Fruit fly (Drosophila melanogaster): ENCODE measurements around the gene CG9727.

The CG9727 gene

dm6 chr3R:6405674-6406565 lies 50.6 kb downstream of the CG9727 start, which contains the start of gene Dmtn (continued):
- no peak for TF ChIP-seq CG13287 (GFP tag; IDR thresholded peaks at IDR 0.05; ENCODE audit: partially characterized antibody)
- no peak for TF ChIP-seq tup (GFP tag; optimal IDR thresholded peaks at IDR 0.05)
- no peak for TF ChIP-seq prd (optimal IDR thresholded peaks at IDR 0.05)
- TF ChIP-seq prd (GFP tag; IDR thresholded peaks at IDR 0.05), result no peak
- no peak for TF ChIP-seq CG2199 (GFP tag; IDR thresholded peaks at IDR 0.05)
- TF ChIP-seq eyg (GFP tag; optimal IDR thresholded peaks at IDR 0.05), result no peak
- no peak for TF ChIP-seq Asciz (GFP tag; optimal IDR thresholded peaks at IDR 0.05)
- TF ChIP-seq CG17912 (GFP tag; optimal IDR thresholded peaks at IDR 0.05), result peak; percentile 16
- TF ChIP-seq CG13624 (GFP tag; optimal IDR thresholded peaks at IDR 0.05), result no peak
- TF ChIP-seq MTF-1 (GFP tag; optimal IDR thresholded peaks at IDR 0.05; ENCODE audit: borderline replicate concordance), result peak; percentile 63
- TF ChIP-seq CG8290 (GFP tag; optimal IDR thresholded peaks at IDR 0.05), result peak; percentile 14
- peak in 1 of 2 experiments; percentile 80 for TF ChIP-seq CG8290 (tag; optimal IDR thresholded peaks at IDR 0.05)

- TF ChIP-seq CG15479 (GFP tag; optimal IDR thresholded peaks at IDR 0.05), result peak; percentile 14
- peak; percentile 80 to 83 for TF ChIP-seq Trl (optimal IDR thresholded peaks at IDR 0.05)
- peak; percentile 6 for TF ChIP-seq Trl (GFP tag; optimal IDR thresholded peaks at IDR 0.05)
- TF ChIP-seq cg (GFP tag; optimal IDR thresholded peaks at IDR 0.05), result peak; percentile 78
- no peak for TF ChIP-seq HmgZ (tag; optimal IDR thresholded peaks at IDR 0.05)
- TF ChIP-seq gce (GFP tag; IDR thresholded peaks at IDR 0.05), result no peak
- TF ChIP-seq CG17829 (tag; optimal IDR thresholded peaks at IDR 0.05), result no peak
- TF ChIP-seq rib (GFP tag; IDR thresholded peaks at IDR 0.05), result no peak
- no peak for TF ChIP-seq amos (GFP tag; IDR thresholded peaks at IDR 0.05; ENCODE audit: partially characterized antibody)
- TF ChIP-seq yki (optimal IDR thresholded peaks at IDR 0.05), result peak; percentile 47
- TF ChIP-seq zf30C (GFP tag; optimal IDR thresholded peaks at IDR 0.05), result peak; percentile 76
Observed at dm6 chr3R:6405239-6405638, 51.2 kb downstream of the CG9727 start.

dm6 chr3R:6404174-6404573 lies 52.3 kb downstream of the CG9727 start:
- TF ChIP-seq Camta (GFP tag; optimal IDR thresholded peaks at IDR 0.05) (peak; percentile 77), Dll (GFP tag; IDR thresholded peaks at IDR 0.05; ENCODE audit: partially characterized antibody) (no peak), salm (tag; optimal IDR thresholded peaks at IDR 0.05) (peak; percentile 59), CG2712 (tag; optimal IDR thresholded peaks at IDR 0.05) (peak; percentile 82), tgo (GFP tag; IDR thresholded peaks at IDR 0.05) (peak; percentile 88), HLHmδ (GFP tag; optimal IDR thresholded peaks at IDR 0.05) (no peak), chm (GFP tag; IDR thresholded peaks at IDR 0.05) (peak; percentile 87), lab (GFP tag; optimal IDR thresholded peaks at IDR 0.05) (peak; percentile 88), wor (GFP tag; IDR thresholded peaks at IDR 0.05) (peak; percentile 78), odd (GFP tag; optimal IDR thresholded peaks at IDR 0.05) (peak; percentile 72), CG9215 (GFP tag; IDR thresholded peaks at IDR 0.05) (no peak; the same call in 1 of the 2 replicates), hkb (optimal IDR thresholded peaks at IDR 0.05) (no peak), hkb (GFP tag; IDR thresholded peaks at IDR 0.05) (peak; percentile 91), bcd (GFP tag; optimal IDR thresholded peaks at IDR 0.05) (peak; percentile 76), CG30020 (tag; optimal IDR thresholded peaks at IDR 0.05) (peak; percentile 1), CG13424 (tag; optimal IDR thresholded peaks at IDR 0.05) (peak; percentile 79), PHDP (tag; optimal IDR thresholded peaks at IDR 0.05) (peak; percentile 84), Hmx (GFP tag; optimal IDR thresholded peaks at IDR 0.05) (no peak), CG8281 (tag; optimal IDR thresholded peaks at IDR 0.05) (peak; percentile 24), CG1529 (GFP tag; optimal IDR thresholded peaks at IDR 0.05) (peak; percentile 69), CG12299 (tag; optimal IDR thresholded peaks at IDR 0.05) (peak; percentile 58), bowl (GFP tag; IDR thresholded peaks at IDR 0.05) (peak; percentile 62; the same call in 1 of the 2 replicates), sc (optimal IDR thresholded peaks at IDR 0.05) (no peak), sc (GFP tag; optimal IDR thresholded peaks at IDR 0.05) (peak; percentile 52), Oaz (GFP tag; IDR thresholded peaks at IDR 0.05) (peak; percentile 82), ro (GFP tag; IDR thresholded peaks at IDR 0.05) (peak; percentile 65; the same call in 1 of the 2 replicates)

Data from whole organism, embryonic.